Worm (Caenorhabditis elegans) whole organism, young adult: ENCODE data around the gene cng-1.

Experiments used
- C17E4.6 ChIP-seq: fragments of 200-800 bp; sonication (Bioruptor generic); IDR thresholded peaks from 2 replicates; pipeline ENCODE4 v1.3.6; 2022; ENCODE audit warnings: missing genetic modification reagents, missing genetic modification characterization, missing compliant biosample characterization
- D2030.7 ChIP-seq: fragments of 200-800 bp; sonication (Bioruptor generic); IDR thresholded peaks from 2 replicates; pipeline ENCODE4 v1.3.6; 2022; ENCODE audit warnings: missing genetic modification reagents, missing genetic modification characterization, missing compliant biosample characterization
- F39B2.1 ChIP-seq: fragments of 200-800 bp; sonication (Bioruptor generic); IDR thresholded peaks from 2 replicates; pipeline ENCODE4 v1.3.6; 2022; ENCODE audit warnings: missing genetic modification reagents, missing genetic modification characterization, missing compliant biosample characterization
- F52B5.7 ChIP-seq: sonication (generic microtip); optimal IDR thresholded peaks from 2 replicates; lab custom pipeline; 2016; ENCODE audit warnings: mild to moderate bottlenecking, missing genetic modification characterization, missing compliant biosample characterization
- F55B11.4 ChIP-seq: sonication (generic microtip); optimal IDR thresholded peaks from 2 replicates; lab custom pipeline; 2016; ENCODE audit warnings: missing compliant biosample characterization, missing genetic modification characterization, borderline replicate concordance; ENCODE audit not compliant: insufficient read depth
- K11D2.4 ChIP-seq: fragments of 200-800 bp; sonication (Bioruptor generic); IDR thresholded peaks from 2 replicates; pipeline ENCODE4 v1.3.6; 2022; ENCODE audit warnings: missing genetic modification reagents, missing genetic modification characterization, missing compliant biosample characterization
- T07F8.4 ChIP-seq: sonication (generic microtip); optimal IDR thresholded peaks from 2 replicates; lab custom pipeline; 2016; ENCODE audit warnings: mild to moderate bottlenecking, missing genetic modification characterization, moderate library complexity, missing compliant biosample characterization
- Y53G8AR.9 ChIP-seq: fragments of 200-800 bp; sonication (Bioruptor generic); conservative IDR thresholded peaks from 2 replicates; pipeline ENCODE4 v1.3.6; 2022; ENCODE audit warnings: missing genetic modification reagents, missing genetic modification characterization, missing compliant biosample characterization
- Y79H2A.3 ChIP-seq: fragments of 200-800 bp; sonication (Bioruptor generic); conservative IDR thresholded peaks from 2 replicates; pipeline ENCODE4 v1.3.6; 2022; ENCODE audit warnings: missing genetic modification reagents, missing genetic modification characterization, missing compliant biosample characterization
- ZK185.1 ChIP-seq: sonication (generic microtip); optimal IDR thresholded peaks from 2 replicates; lab custom pipeline; 2016; ENCODE audit warnings: mild to moderate bottlenecking, missing genetic modification characterization, missing compliant biosample characterization; ENCODE audit not compliant: poor library complexity, severe bottlenecking
- atf-7 ChIP-seq: sonication (generic microtip); optimal IDR thresholded peaks from 2 replicates; lab custom pipeline; 2017; ENCODE audit warnings: mild to moderate bottlenecking, missing genetic modification characterization, missing compliant biosample characterization
- attf-3 ChIP-seq: fragments of 200-800 bp; sonication (Bioruptor generic); conservative IDR thresholded peaks from 2 replicates; pipeline ENCODE4 v1.3.6; 2022; ENCODE audit warnings: missing genetic modification reagents, missing genetic modification characterization, missing compliant biosample characterization
- attf-5 ChIP-seq: fragments of 200-800 bp; sonication (Bioruptor generic); optimal IDR thresholded peaks from 2 replicates; lab custom pipeline; 2018; ENCODE audit warnings: mild to moderate bottlenecking, missing genetic modification characterization, missing compliant biosample characterization
- ccch-3 ChIP-seq: fragments of 200-800 bp; sonication (Bioruptor generic); optimal IDR thresholded peaks from 2 replicates; lab custom pipeline; 2018; ENCODE audit warnings: mild to moderate bottlenecking, missing genetic modification characterization, missing compliant biosample characterization
- cebp-1 ChIP-seq, 2 experiments: fragments of 200-800 bp in 1 of 2; sonication (Bioruptor generic) in 1 of 2; sonication (generic microtip) in 1 of 2; IDR thresholded peaks in 1 of 2; optimal IDR thresholded peaks in 1 of 2; 2 replicates each; pipeline versions ENCODE4 v1.3.6 to Lab custom; 2017 to 2022; ENCODE audit warnings: missing compliant biosample characterization in 2 of 2, missing genetic modification characterization in 2 of 2, mild to moderate bottlenecking in 1 of 2, missing genetic modification reagents in 1 of 2, moderate library complexity in 1 of 2
- ceh-100 ChIP-seq: fragments of 200-800 bp; sonication (Bioruptor generic); IDR thresholded peaks from 2 replicates; pipeline ENCODE4 v1.3.6; 2022; ENCODE audit warnings: missing genetic modification reagents, missing genetic modification characterization, missing compliant biosample characterization
- ceh-40 ChIP-seq: fragments of 200-800 bp; sonication (Bioruptor generic); IDR thresholded peaks from 2 replicates; pipeline ENCODE4 v1.3.6; 2022; ENCODE audit warnings: missing genetic modification characterization, missing compliant biosample characterization
- efl-1 ChIP-seq: fragments of 150-350 bp; optimal IDR thresholded peaks from 2 replicates; lab custom pipeline; 2014; ENCODE audit warnings: missing biosample characterization, missing genetic modification reagents, missing genetic modification characterization
- egl-18 ChIP-seq: fragments of 200-800 bp; sonication (Bioruptor generic); IDR thresholded peaks from 2 replicates; pipeline ENCODE4 v1.3.6; 2022; ENCODE audit warnings: missing genetic modification reagents, missing genetic modification characterization, missing compliant biosample characterization
- egl-44 ChIP-seq: fragments of 200-800 bp; sonication (Bioruptor generic); IDR thresholded peaks from 2 replicates; pipeline ENCODE4 v1.3.6; 2022; ENCODE audit warnings: missing genetic modification reagents, missing genetic modification characterization, missing compliant biosample characterization
- fkh-3 ChIP-seq: sonication (generic microtip); optimal IDR thresholded peaks from 2 replicates; lab custom pipeline; 2016; ENCODE audit warnings: mild to moderate bottlenecking, missing genetic modification characterization, missing compliant biosample characterization
- hrde-1 ChIP-seq: sonication (generic microtip); optimal IDR thresholded peaks from 2 replicates; lab custom pipeline; 2016; ENCODE audit warnings: missing genetic modification characterization, mild to moderate bottlenecking, missing compliant biosample characterization, moderate library complexity, missing genotype, missing genetic modification reagents, borderline replicate concordance
- hsf-1 ChIP-seq: fragments of 200-800 bp; sonication (Bioruptor generic); IDR thresholded peaks from 2 replicates; pipeline ENCODE4 v1.3.6; 2022; ENCODE audit warnings: missing genetic modification reagents, missing genetic modification characterization, missing compliant biosample characterization
- let-526 ChIP-seq: fragments of 200-800 bp; sonication (Bioruptor generic); IDR thresholded peaks from 2 replicates; pipeline ENCODE4 v1.3.6; 2022; ENCODE audit warnings: missing genetic modification reagents, missing genetic modification characterization, missing compliant biosample characterization
- let-607 ChIP-seq, 2 experiments: fragments of 200-800 bp in 1 of 2; sonication (Bioruptor generic) in 1 of 2; sonication (generic microtip) in 1 of 2; optimal IDR thresholded peaks; 2 replicates each; lab custom pipeline; 2016 to 2018; ENCODE audit warnings: mild to moderate bottlenecking in 2 of 2, missing compliant biosample characterization in 2 of 2, missing genetic modification characterization in 2 of 2, moderate library complexity in 2 of 2, missing genotype in 1 of 2
- lin-26 ChIP-seq: fragments of 200-800 bp; sonication (Bioruptor generic); IDR thresholded peaks from 2 replicates; pipeline ENCODE4 v1.3.6; 2022; ENCODE audit warnings: missing genetic modification reagents, missing genetic modification characterization, missing compliant biosample characterization
- lin-40 ChIP-seq: sonication (generic microtip); optimal IDR thresholded peaks from 2 replicates; lab custom pipeline; 2016; ENCODE audit warnings: missing genetic modification characterization, mild to moderate bottlenecking, missing compliant biosample characterization, missing genotype, missing genetic modification reagents
- lin-54 ChIP-seq: fragments of 200-800 bp; sonication (Bioruptor generic); optimal IDR thresholded peaks from 2 replicates; lab custom pipeline; 2018; ENCODE audit warnings: mild to moderate bottlenecking, missing genetic modification characterization, missing compliant biosample characterization
- madf-6 ChIP-seq: fragments of 200-800 bp; sonication (Bioruptor generic); IDR thresholded peaks from 2 replicates; pipeline ENCODE4 v1.3.6; 2022; ENCODE audit warnings: missing genetic modification reagents, missing genetic modification characterization, missing compliant biosample characterization
- mel-28 ChIP-seq: sonication (generic microtip); optimal IDR thresholded peaks from 2 replicates; lab custom pipeline; 2016; ENCODE audit warnings: borderline replicate concordance, mild to moderate bottlenecking, missing genetic modification characterization, missing compliant biosample characterization
- mes-4 ChIP-seq: sonication (generic microtip); optimal IDR thresholded peaks from 2 replicates; lab custom pipeline; 2016; ENCODE audit warnings: missing genotype, missing genetic modification characterization, missing compliant biosample characterization
- nhr-120 ChIP-seq: fragments of 200-800 bp; sonication (Bioruptor generic); IDR thresholded peaks from 2 replicates; pipeline ENCODE4 v1.3.6; 2022; ENCODE audit warnings: missing genetic modification characterization, missing compliant biosample characterization
- nhr-27 ChIP-seq: fragments of 200-800 bp; sonication (Bioruptor generic); optimal IDR thresholded peaks from 2 replicates; lab custom pipeline; 2018; ENCODE audit warnings: mild to moderate bottlenecking, missing genetic modification characterization, moderate library complexity, missing compliant biosample characterization
- pbrm-1 ChIP-seq: fragments of 200-800 bp; sonication (Bioruptor generic); IDR thresholded peaks from 2 replicates; pipeline ENCODE4 v1.3.6; 2022; ENCODE audit warnings: missing genetic modification reagents, missing genetic modification characterization, missing compliant biosample characterization
- rcor-1 ChIP-seq: fragments of 200-800 bp; sonication (Bioruptor generic); IDR thresholded peaks from 2 replicates; pipeline ENCODE4 v1.3.6; 2022; ENCODE audit warnings: missing genetic modification reagents, missing genetic modification characterization, missing compliant biosample characterization
- repo-1 ChIP-seq: sonication (generic microtip); optimal IDR thresholded peaks from 2 replicates; lab custom pipeline; 2017; ENCODE audit warnings: mild to moderate bottlenecking, missing genetic modification characterization, missing compliant biosample characterization
- sea-2 ChIP-seq: fragments of 200-800 bp; sonication (Bioruptor generic); IDR thresholded peaks from 2 replicates; pipeline ENCODE4 v1.3.6; 2022; ENCODE audit warnings: missing genetic modification characterization, missing compliant biosample characterization
- snpc-1.1 ChIP-seq: sonication (generic microtip); optimal IDR thresholded peaks from 2 replicates; lab custom pipeline; 2017; ENCODE audit warnings: missing genetic modification characterization, mild to moderate bottlenecking, missing compliant biosample characterization, antibody characterized with exemption, moderate library complexity, missing genotype, missing genetic modification reagents; ENCODE audit not compliant: insufficient read depth
- snpc-1.3 ChIP-seq: sonication (generic microtip); optimal IDR thresholded peaks from 2 replicates; lab custom pipeline; 2017; ENCODE audit warnings: missing genetic modification characterization, mild to moderate bottlenecking, missing compliant biosample characterization, antibody characterized with exemption, moderate library complexity, missing genotype, missing genetic modification reagents; ENCODE audit not compliant: insufficient read depth
- snpc-3.4 ChIP-seq: sonication (generic microtip); optimal IDR thresholded peaks from 2 replicates; lab custom pipeline; 2017; ENCODE audit warnings: missing genetic modification characterization, mild to moderate bottlenecking, missing compliant biosample characterization, antibody characterized with exemption, moderate library complexity, missing genotype, missing genetic modification reagents
- unc-62 ChIP-seq: fragments of 150-350 bp; optimal IDR thresholded peaks from 2 replicates; lab custom pipeline; 2014; ENCODE audit warnings: missing biosample characterization, missing genetic modification reagents, missing genetic modification characterization
- xnd-1 ChIP-seq: sonication (generic microtip); optimal IDR thresholded peaks from 2 replicates; lab custom pipeline; 2016; ENCODE audit warnings: missing genotype, missing genetic modification reagents, missing genetic modification characterization, missing compliant biosample characterization
- ztf-25 ChIP-seq: fragments of 200-800 bp; sonication (Bioruptor generic); IDR thresholded peaks from 2 replicates; pipeline ENCODE4 v1.3.6; 2022; ENCODE audit warnings: missing genetic modification reagents, missing genetic modification characterization, missing compliant biosample characterization

cng-1 gene

DNA sequence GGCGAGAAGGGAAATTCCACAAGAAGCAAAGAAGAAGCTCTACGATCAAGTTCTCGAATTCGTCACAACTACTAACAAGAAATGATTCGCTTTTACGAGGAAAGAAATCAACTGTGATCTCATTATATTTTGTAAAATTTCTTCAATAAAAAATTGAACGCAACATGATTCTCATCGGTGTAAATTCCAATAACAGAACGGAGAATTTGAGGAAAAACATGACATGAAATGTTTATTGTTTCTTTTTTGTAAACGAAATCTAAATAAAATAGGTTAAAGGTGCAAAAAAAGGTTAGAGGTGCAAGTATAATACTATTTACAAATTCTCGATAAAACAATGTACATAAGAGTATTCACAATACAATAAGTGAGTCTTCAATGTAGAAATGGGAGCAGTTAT is 39.8 kb downstream of the cng-1 start (continued):
- TF ChIP-seq K11D2.4 (GFP tag; lab: Robert Waterston, UW) = no peak
- 0 out of 2 replicates have a peak, but pooled peaks have one; percentile 13 for TF ChIP-seq pbrm-1 (GFP tag; lab: Robert Waterston, UW)
- 0 out of 2 replicates have a peak, but pooled peaks have one; percentile 43 for TF ChIP-seq F39B2.1
- TF ChIP-seq lin-40 (tag; lab: Kevin White, UChicago) = no peak
- TF ChIP-seq egl-18 (GFP tag; lab: Robert Waterston, UW) = no peak
- TF ChIP-seq Y79H2A.3 (GFP tag; lab: Robert Waterston, UW) = peak; percentile 39; the same call in 1 of the 2 replicates
- peak; percentile 21 for TF ChIP-seq xnd-1 (tag; lab: Kevin White, UChicago)
- TF ChIP-seq ccch-3 (GFP tag; lab: Kevin White, UChicago) = no peak
- TF ChIP-seq ZK185.1 (tag; lab: Kevin White, UChicago) = no peak
- TF ChIP-seq ceh-100 (GFP tag; lab: Robert Waterston, UW) = peak; percentile 56; the same call in 1 of the 2 replicates
- no peak for TF ChIP-seq cebp-1 (GFP tag; IDR thresholded peaks at IDR 0.05; lab: Robert Waterston, UW)
- TF ChIP-seq cebp-1 (tag; optimal IDR thresholded peaks at IDR 0.05; lab: Kevin White, UChicago) = peak; percentile 21
- no peak for TF ChIP-seq F52B5.7 (tag; lab: Kevin White, UChicago)
- peak; percentile 11 for TF ChIP-seq repo-1 (tag; lab: Kevin White, UChicago)
- TF ChIP-seq rcor-1 (GFP tag; lab: Robert Waterston, UW) = peak; percentile 69
- TF ChIP-seq snpc-1.3 (tag; lab: Kevin White, UChicago) = peak; percentile 85
- TF ChIP-seq D2030.7 (GFP tag; lab: Robert Waterston, UW) = peak; percentile 42
- peak; percentile 14 for TF ChIP-seq snpc-1.1 (tag; lab: Kevin White, UChicago)
- peak; percentile 89 for TF ChIP-seq hrde-1 (tag; lab: Kevin White, UChicago)
- peak; percentile 51 for TF ChIP-seq lin-54 (GFP tag; lab: Kevin White, UChicago)
- peak; percentile 79 for TF ChIP-seq hsf-1 (GFP tag; lab: Robert Waterston, UW)
- no peak for TF ChIP-seq nhr-120 (GFP tag; lab: Robert Waterston, UW)
- no peak for TF ChIP-seq let-526 (GFP tag; lab: Robert Waterston, UW)
- TF ChIP-seq snpc-3.4 (tag; lab: Kevin White, UChicago) = peak; percentile 74
- peak; percentile 44; the same call in 1 of the 2 replicates for TF ChIP-seq egl-44 (GFP tag; lab: Robert Waterston, UW)
- TF ChIP-seq lin-26 (GFP tag; lab: Robert Waterston, UW) = no peak; the same call in 1 of the 2 replicates
- peak; percentile 28 for TF ChIP-seq attf-5 (GFP tag; lab: Kevin White, UChicago)
- TF ChIP-seq madf-6 = peak; percentile 76

DNA sequence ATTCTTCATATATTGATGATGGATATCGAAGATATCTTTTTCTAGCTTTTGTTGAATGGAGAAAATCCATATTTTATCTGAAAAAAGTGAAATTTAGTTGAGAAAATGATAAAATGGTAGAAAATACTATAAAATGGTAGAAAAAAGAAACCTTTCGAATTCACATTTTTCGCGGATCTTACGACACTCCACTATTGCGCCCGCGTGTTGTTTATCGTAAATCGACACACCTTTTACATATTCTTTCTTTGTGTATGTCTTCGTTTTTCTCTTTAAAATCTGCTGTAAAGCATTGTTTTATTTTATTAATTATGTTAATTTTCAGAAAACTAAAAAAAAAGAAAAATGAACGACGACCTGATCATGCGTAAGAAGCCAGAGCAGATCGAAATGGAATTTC is 40.4 kb downstream of the cng-1 start, which contains the start of the genes cdt-2 and T01C3.2:
Gene cdt-2, minus strand, starts transcription at position 284 of the 400 bp plus-strand sequence.
Gene T01C3.2, plus strand, starts transcription at position 326 of the 400 bp plus-strand sequence.
- TF ChIP-seq attf-3 (GFP tag; lab: Robert Waterston, UW) (peak; percentile 91), sea-2 (GFP tag; lab: Robert Waterston, UW) (no peak), efl-1 (peak; percentile 32)

- TF ChIP-seq ztf-25 (GFP tag; lab: Robert Waterston, UW) (no peak), unc-62 (no peak), F55B11.4 (no peak), let-607 (tag; optimal IDR thresholded peaks at IDR 0.05; lab: Kevin White, UChicago) (no peak), Y53G8AR.9 (GFP tag; lab: Robert Waterston, UW) (no peak), atf-7 (tag; lab: Kevin White, UChicago) (no peak), T07F8.4 (no peak), cebp-1 (GFP tag; IDR thresholded peaks at IDR 0.05; lab: Robert Waterston, UW) (no peak), cebp-1 (tag; optimal IDR thresholded peaks at IDR 0.05; lab: Kevin White, UChicago) (no peak), D2030.7 (GFP tag; lab: Robert Waterston, UW) (no peak), C17E4.6 (GFP tag; lab: Robert Waterston, UW) (no peak), hrde-1 (tag; lab: Kevin White, UChicago) (no peak), fkh-3 (tag; lab: Kevin White, UChicago) (no peak), mes-4 (tag; lab: Kevin White, UChicago) (no peak), nhr-27 (tag; lab: Kevin White, UChicago) (no peak), mel-28 (tag; lab: Kevin White, UChicago) (no peak), ceh-40 (GFP tag; lab: Robert Waterston, UW) (no peak)
Observed at ce11 chrV:14984593-14984992, 46.7 kb downstream of the cng-1 start, which contains the start of gene F02D8.4. F02D8.4 (plus strand) TSS chrV:14984893.
